Fruit fly (Drosophila melanogaster) S2 (cell line): ENCODE results near the gene CG3625.

Experiments
- CG8478 ChIP-seq: fragments of >200 bp; optimal IDR thresholded peaks from 2 replicates; lab custom pipeline; 2018
- CTCF ChIP-seq, 2 experiments: fragments of >200 bp; optimal IDR thresholded peaks; 2 replicates each; lab custom pipeline; 2018

DNA sequence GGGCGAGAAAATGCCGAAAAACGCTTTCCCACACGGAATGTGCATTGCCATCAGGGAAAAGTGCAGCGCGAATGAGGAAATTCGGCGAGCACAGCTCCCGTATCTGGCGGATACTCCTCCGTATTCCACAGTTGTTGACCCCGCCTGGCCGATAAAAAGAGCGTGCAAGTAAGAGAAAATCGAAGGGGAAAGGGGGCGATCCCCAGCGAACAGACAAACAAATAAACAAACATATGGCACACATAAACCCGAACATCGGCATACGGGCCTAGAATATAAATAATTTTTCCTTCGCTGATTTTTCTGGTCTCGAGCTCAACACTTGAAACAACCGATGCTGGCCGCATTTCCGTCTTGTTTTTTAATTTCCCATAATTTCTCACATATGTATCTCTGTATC lies 1.2 kb downstream of the CG3625 start:
- TF ChIP-seq CTCF (optimal IDR thresholded peaks at IDR 0.05; lab: Kevin White, UChicago) = no peak
- no peak for TF ChIP-seq CG8478 (lab: Kevin White, UChicago)
